Worm (Caenorhabditis elegans): ENCODE data around the gene F14H3.15.

- TF ChIP-seq arid-1 (GFP tag; conservative IDR thresholded peaks at IDR 0.05) (no peak), gei-8 (GFP tag; optimal IDR thresholded peaks at IDR 0.05) (no peak), nhr-48 (tag; optimal IDR thresholded peaks at IDR 0.05) (no peak), lin-29 (GFP tag; IDR thresholded peaks at IDR 0.05) (no peak), ceh-82 (tag; optimal IDR thresholded peaks at IDR 0.05) (no peak), lir-3 (tag; optimal IDR thresholded peaks at IDR 0.05) (no peak), unc-39 (tag; optimal IDR thresholded peaks at IDR 0.05) (no peak), ZK546.5 (tag; optimal IDR thresholded peaks at IDR 0.05) (no peak), zfp-2 (tag; optimal IDR thresholded peaks at IDR 0.05) (no peak), fos-1 (tag; optimal IDR thresholded peaks at IDR 0.05) (no peak), nhr-77 (tag; optimal IDR thresholded peaks at IDR 0.05) (no peak)
Measured at ce11 chrV:16094862-16095261, 34.8 kb upstream of the F14H3.15 start.
